Fruit fly (Drosophila melanogaster) whole organism, prepupa: ENCODE data around the gene Nhe2.

Source experiments
- Blimp-1 ChIP-seq: fragments of 200-800 bp; sonication (Bioruptor generic); optimal IDR thresholded peaks from 3 replicates; lab custom pipeline; 2017; ENCODE audit warnings: missing biosample characterization, missing genetic modification characterization, mild to moderate bottlenecking, moderate library complexity, missing genetic modification reagents
- CG10631 ChIP-seq: fragments of 200-800 bp; sonication (Bioruptor generic); optimal IDR thresholded peaks from 2 replicates; lab custom pipeline; 2016; ENCODE audit warnings: missing biosample characterization, missing genetic modification characterization
- CG10669 ChIP-seq: fragments of 200-800 bp; sonication (Bioruptor generic); optimal IDR thresholded peaks from 3 replicates; lab custom pipeline; 2018; ENCODE audit warnings: missing biosample characterization, mild to moderate bottlenecking, missing genetic modification characterization, moderate library complexity
- CG11294 ChIP-seq: fragments of 200-800 bp; sonication (Bioruptor generic); IDR thresholded peaks from 2 replicates; pipeline ENCODE4 v1.3.6; 2022; ENCODE audit warnings: missing biosample characterization, missing genetic modification characterization
- CG11902 ChIP-seq: fragments of 200-800 bp; sonication (Bioruptor generic); optimal IDR thresholded peaks from 3 replicates; lab custom pipeline; 2016; ENCODE audit warnings: missing biosample characterization, missing genetic modification characterization
- CG15336 ChIP-seq: fragments of 200-800 bp; sonication (Bioruptor generic); IDR thresholded peaks from 2 replicates; pipeline ENCODE4 v1.3.6; 2022; ENCODE audit warnings: missing biosample characterization, missing genetic modification characterization
- CG1621 ChIP-seq: fragments of 200-800 bp; sonication (Bioruptor generic); optimal IDR thresholded peaks from 3 replicates; lab custom pipeline; 2018; ENCODE audit warnings: missing biosample characterization, mild to moderate bottlenecking, missing genetic modification characterization
- CG31627 ChIP-seq: fragments of 200-800 bp; sonication (Bioruptor generic); optimal IDR thresholded peaks from 3 replicates; lab custom pipeline; 2016; ENCODE audit warnings: missing biosample characterization, missing genetic modification characterization
- CG32006 ChIP-seq: fragments of 200-800 bp; sonication (Bioruptor generic); optimal IDR thresholded peaks from 3 replicates; lab custom pipeline; 2017; ENCODE audit warnings: missing biosample characterization, mild to moderate bottlenecking, missing genetic modification characterization
- CG34406 ChIP-seq: fragments of 200-800 bp; sonication (Bioruptor generic); optimal IDR thresholded peaks from 3 replicates; lab custom pipeline; 2016; ENCODE audit warnings: missing biosample characterization, missing genetic modification characterization
- CG4318 ChIP-seq: fragments of 200-800 bp; sonication (Bioruptor generic); optimal IDR thresholded peaks from 3 replicates; lab custom pipeline; 2017; ENCODE audit warnings: missing biosample characterization, mild to moderate bottlenecking, missing genetic modification characterization
- CG6163 ChIP-seq: fragments of 200-800 bp; sonication (Bioruptor generic); IDR thresholded peaks from 3 replicates; pipeline ENCODE4 v1.3.6; 2022; ENCODE audit warnings: missing biosample characterization, missing genetic modification characterization
- CG6276 ChIP-seq: fragments of 200-800 bp; sonication (Bioruptor generic); optimal IDR thresholded peaks from 2 replicates; lab custom pipeline; 2017; ENCODE audit warnings: missing biosample characterization, mild to moderate bottlenecking, missing genetic modification characterization
- CG6792 ChIP-seq: fragments of 200-800 bp; sonication (Bioruptor generic); optimal IDR thresholded peaks from 3 replicates; lab custom pipeline; 2016; ENCODE audit warnings: missing biosample characterization, missing genetic modification characterization
- CG6808 ChIP-seq: fragments of 200-800 bp; sonication (Bioruptor generic); optimal IDR thresholded peaks from 3 replicates; lab custom pipeline; 2017; ENCODE audit warnings: missing biosample characterization, missing genetic modification characterization, mild to moderate bottlenecking, moderate library complexity, missing genetic modification reagents
- CG6854 ChIP-seq: fragments of 200-800 bp; sonication (Bioruptor generic); optimal IDR thresholded peaks from 2 replicates; lab custom pipeline; 2017; ENCODE audit warnings: missing biosample characterization, mild to moderate bottlenecking, missing genetic modification characterization
- CG7368 ChIP-seq: fragments of 200-800 bp; sonication (Bioruptor generic); optimal IDR thresholded peaks from 3 replicates; lab custom pipeline; 2016; ENCODE audit warnings: missing biosample characterization, missing genetic modification characterization
- CG8319 ChIP-seq: fragments of 200-800 bp; sonication (Bioruptor generic); optimal IDR thresholded peaks from 3 replicates; lab custom pipeline; 2016; ENCODE audit warnings: missing biosample characterization, missing genetic modification characterization
- CG8632 ChIP-seq: fragments of 200-800 bp; sonication (Bioruptor generic); optimal IDR thresholded peaks from 3 replicates; lab custom pipeline; 2016; ENCODE audit warnings: missing biosample characterization, missing genetic modification characterization
- CG9139 ChIP-seq: fragments of 200-800 bp; sonication (Bioruptor generic); optimal IDR thresholded peaks from 3 replicates; lab custom pipeline; 2017; ENCODE audit warnings: missing biosample characterization, mild to moderate bottlenecking, missing genetic modification characterization
- Eip75B ChIP-seq: fragments of 200-800 bp; sonication (Bioruptor generic); optimal IDR thresholded peaks from 3 replicates; lab custom pipeline; 2016; ENCODE audit warnings: missing biosample characterization, missing genetic modification characterization
- Ets21C ChIP-seq: fragments of 200-800 bp; sonication (Bioruptor generic); optimal IDR thresholded peaks from 3 replicates; lab custom pipeline; 2016; ENCODE audit warnings: missing biosample characterization, missing genetic modification characterization
- Gug ChIP-seq: fragments of 200-800 bp; sonication (Bioruptor generic); IDR thresholded peaks from 2 replicates; pipeline ENCODE4 v1.3.6; 2022; ENCODE audit warnings: missing biosample characterization, missing genetic modification characterization
- Hr38 ChIP-seq: sonication (Bioruptor generic); optimal IDR thresholded peaks from 2 replicates; lab custom pipeline; 2016; ENCODE audit warnings: missing biosample characterization, missing genetic modification characterization
- Hr39 ChIP-seq: fragments of 200-800 bp; sonication (Bioruptor generic); optimal IDR thresholded peaks from 2 replicates; lab custom pipeline; 2016; ENCODE audit warnings: missing biosample characterization, missing genetic modification characterization
- Hr4 ChIP-seq: fragments of 200-800 bp; sonication (Bioruptor generic); optimal IDR thresholded peaks from 3 replicates; lab custom pipeline; 2016; ENCODE audit warnings: missing biosample characterization, missing genetic modification characterization
- Lpt ChIP-seq: fragments of 200-800 bp; sonication (Bioruptor generic); optimal IDR thresholded peaks from 3 replicates; lab custom pipeline; 2016; ENCODE audit warnings: missing biosample characterization, missing genetic modification characterization
- Met ChIP-seq: fragments of 200-800 bp; sonication (Bioruptor generic); optimal IDR thresholded peaks from 3 replicates; lab custom pipeline; 2016; ENCODE audit warnings: missing biosample characterization, missing genetic modification characterization
- OdsH ChIP-seq: fragments of 200-800 bp; sonication (Bioruptor generic); optimal IDR thresholded peaks from 3 replicates; lab custom pipeline; 2016; ENCODE audit warnings: missing biosample characterization, missing genetic modification characterization
- Smox ChIP-seq: fragments of 200-800 bp; sonication (Bioruptor generic); optimal IDR thresholded peaks from 3 replicates; lab custom pipeline; 2016; ENCODE audit warnings: missing biosample characterization, missing genetic modification characterization
- Sox14 ChIP-seq: fragments of 200-800 bp; sonication (Bioruptor generic); optimal IDR thresholded peaks from 3 replicates; lab custom pipeline; 2016; ENCODE audit warnings: missing biosample characterization, missing genetic modification characterization
- Sox15 ChIP-seq: fragments of 200-800 bp; sonication (Bioruptor generic); optimal IDR thresholded peaks from 3 replicates; lab custom pipeline; 2016; ENCODE audit warnings: missing biosample characterization, missing genetic modification characterization
- achi ChIP-seq: fragments of 200-800 bp; sonication (Bioruptor generic); optimal IDR thresholded peaks from 3 replicates; lab custom pipeline; 2016; ENCODE audit warnings: missing biosample characterization, missing genetic modification characterization
- acj6 ChIP-seq: fragments of 200-800 bp; sonication (Bioruptor generic); optimal IDR thresholded peaks from 3 replicates; lab custom pipeline; 2016; ENCODE audit warnings: missing biosample characterization, missing genetic modification characterization
- dsx ChIP-seq: fragments of 200-800 bp; optimal IDR thresholded peaks from 3 replicates; lab custom pipeline; 2019; ENCODE audit warnings: missing biosample characterization, mild to moderate bottlenecking, missing genetic modification characterization, moderate library complexity; ENCODE audit not compliant: poor library complexity, severe bottlenecking
- eg ChIP-seq: fragments of 200-800 bp; sonication (Bioruptor generic); IDR thresholded peaks from 3 replicates; pipeline ENCODE4 v1.3.6; 2022; ENCODE audit warnings: missing biosample characterization, missing genetic modification characterization
- esn ChIP-seq: fragments of 200-800 bp; sonication (Bioruptor generic); optimal IDR thresholded peaks from 2 replicates; lab custom pipeline; 2016; ENCODE audit warnings: missing biosample characterization, mild to moderate bottlenecking, missing genetic modification characterization, moderate library complexity
- fd59A ChIP-seq: fragments of 200-800 bp; sonication (Bioruptor generic); optimal IDR thresholded peaks from 2 replicates; lab custom pipeline; 2017; ENCODE audit warnings: missing biosample characterization, mild to moderate bottlenecking, missing genetic modification characterization, missing genetic modification reagents
- fkh ChIP-seq: fragments of 200-800 bp; sonication (Bioruptor generic); optimal IDR thresholded peaks from 3 replicates; lab custom pipeline; 2017; ENCODE audit warnings: missing biosample characterization, mild to moderate bottlenecking, missing genetic modification characterization, moderate library complexity
- lz ChIP-seq: fragments of 200-800 bp; sonication (Bioruptor generic); optimal IDR thresholded peaks from 3 replicates; lab custom pipeline; 2016; ENCODE audit warnings: missing biosample characterization, missing genetic modification characterization
- pdm3 ChIP-seq: fragments of 200-800 bp; sonication (Bioruptor generic); optimal IDR thresholded peaks from 3 replicates; lab custom pipeline; 2016; ENCODE audit warnings: missing biosample characterization, missing genetic modification characterization
- salr ChIP-seq, 2 experiments: fragments of 200-800 bp; sonication (Bioruptor generic); optimal IDR thresholded peaks; 3 replicates each; lab custom pipeline; 2016 to 2018; ENCODE audit warnings: missing biosample characterization in 2 of 2, missing genetic modification characterization in 2 of 2, mild to moderate bottlenecking in 1 of 2
- spab ChIP-seq: fragments of 200-800 bp; sonication (Bioruptor generic); optimal IDR thresholded peaks from 2 replicates; lab custom pipeline; 2017; ENCODE audit warnings: missing biosample characterization, mild to moderate bottlenecking, missing genetic modification characterization, missing genetic modification reagents
- ss ChIP-seq, 2 experiments: fragments of 200-800 bp; sonication (Bioruptor generic); optimal IDR thresholded peaks; 2 replicates in 1 of 2; 3 replicates in 1 of 2; lab custom pipeline; 2017 to 2018; ENCODE audit warnings: mild to moderate bottlenecking in 2 of 2, missing biosample characterization in 2 of 2, missing genetic modification characterization in 2 of 2, moderate library complexity in 1 of 2
- svp ChIP-seq: fragments of 200-800 bp; sonication (Bioruptor generic); peaks from one replicate; lab custom pipeline; 2016; ENCODE audit warnings: missing biosample characterization, missing genetic modification characterization
- vri ChIP-seq: fragments of 200-800 bp; sonication (Bioruptor generic); optimal IDR thresholded peaks from 3 replicates; lab custom pipeline; 2016; ENCODE audit warnings: missing biosample characterization, mild to moderate bottlenecking, missing genetic modification characterization

Gene Nhe2

dm6 chr2L:21107651-21108489, 3.5 kb downstream of the Nhe2 start (continued):
- TF ChIP-seq Ets21C (GFP tag; lab: Kevin White, UChicago) = no peak
- TF ChIP-seq CG9139 (GFP tag; lab: Kevin White, UChicago) = no peak
- TF ChIP-seq Hr39 (GFP tag; lab: Kevin White, UChicago) = peak; percentile 35
- TF ChIP-seq Met = peak; percentile 44
- peak; percentile 45 for TF ChIP-seq pdm3 (GFP tag; lab: Kevin White, UChicago)
- 0 out of 2 replicates have a peak, but pooled peaks have one; percentile 35 for TF ChIP-seq Gug (GFP tag; lab: Robert Waterston, UW)
- peak; percentile 47 for TF ChIP-seq lz (GFP tag; lab: Kevin White, UChicago)
- TF ChIP-seq CG31627 = peak; percentile 18
- TF ChIP-seq CG4318 (GFP tag; lab: Kevin White, UChicago) = peak; percentile 0
- TF ChIP-seq Hr38 (GFP tag; lab: Kevin White, UChicago) = no peak

- TF ChIP-seq CG1621 (tag; lab: Kevin White, UChicago) = no peak
- peak; percentile 12 for TF ChIP-seq vri (GFP tag; lab: Kevin White, UChicago)
- peak; percentile 33 for TF ChIP-seq CG6808
- no peak for TF ChIP-seq CG8319
- peak; percentile 6 for TF ChIP-seq Sox15
- peak; percentile 53 for TF ChIP-seq Eip75B (GFP tag; lab: Kevin White, UChicago)
- TF ChIP-seq eg (GFP tag; lab: Robert Waterston, UW) = no peak; the same call in 2 of the 3 replicates
- TF ChIP-seq spab = no peak
- TF ChIP-seq Hr39 (GFP tag; lab: Kevin White, UChicago) = peak; percentile 30
- TF ChIP-seq CG31627 = peak; percentile 33
- TF ChIP-seq CG8632 (GFP tag; lab: Kevin White, UChicago) = peak; percentile 6
- TF ChIP-seq Hr4 = peak; percentile 67
- peak; percentile 54 for TF ChIP-seq esn (GFP tag; lab: Kevin White, UChicago)
- peak; percentile 14; the same call in 1 of the 2 replicates for TF ChIP-seq CG11294
- peak; percentile 42 for TF ChIP-seq CG4318 (GFP tag; lab: Kevin White, UChicago)
- peak; percentile 15 for TF ChIP-seq fkh (GFP tag; lab: Kevin White, UChicago)
- peak; percentile 17 for TF ChIP-seq Ets21C (GFP tag; lab: Kevin White, UChicago)
- TF ChIP-seq fd59A (GFP tag; lab: Kevin White, UChicago) = peak; percentile 49
- no peak for TF ChIP-seq CG6163 (GFP tag; lab: Robert Waterston, UW)
- TF ChIP-seq CG6792 (GFP tag; lab: Kevin White, UChicago) = peak; percentile 11
- no peak for TF ChIP-seq dsx (GFP tag; lab: Kevin White, UChicago)
- peak; percentile 34 for TF ChIP-seq Smox (GFP tag; lab: Kevin White, UChicago)
- no peak for TF ChIP-seq CG32006 (GFP tag; lab: Kevin White, UChicago)
- TF ChIP-seq lz (GFP tag; lab: Kevin White, UChicago) = peak; percentile 43
- peak; percentile 49 for TF ChIP-seq acj6 (GFP tag; lab: Kevin White, UChicago)
- no peak for TF ChIP-seq Blimp-1 (GFP tag; lab: Kevin White, UChicago)
- TF ChIP-seq Hr38 (GFP tag; lab: Kevin White, UChicago) = no peak
- TF ChIP-seq svp (GFP tag; lab: Kevin White, UChicago) = peak; percentile 80
- peak; percentile 72 for TF ChIP-seq Sox14 (GFP tag; lab: Kevin White, UChicago)
- no peak for TF ChIP-seq CG15336 (GFP tag; lab: Robert Waterston, UW)
- TF ChIP-seq CG6854 (GFP tag; lab: Kevin White, UChicago) = no peak
- TF ChIP-seq ss (GFP tag; optimal IDR thresholded peaks at IDR 0.05; lab: Kevin White, UChicago) = no peak
- peak; percentile 57 for TF ChIP-seq OdsH (GFP tag; lab: Kevin White, UChicago)
- TF ChIP-seq CG6276 (GFP tag; lab: Kevin White, UChicago) = peak; percentile 40
- TF ChIP-seq CG34406 (GFP tag; lab: Kevin White, UChicago) = peak; percentile 37
- TF ChIP-seq CG11902 (GFP tag; lab: Kevin White, UChicago) = no peak
- no peak for TF ChIP-seq Lpt (GFP tag; lab: Kevin White, UChicago)
- TF ChIP-seq CG10631 = peak; percentile 29
- TF ChIP-seq CG10669 (GFP tag; lab: Kevin White, UChicago) = peak; percentile 19
- TF ChIP-seq CG7368 (GFP tag; lab: Kevin White, UChicago) = no peak
- TF ChIP-seq Met = peak; percentile 45
- TF ChIP-seq pdm3 (GFP tag; lab: Kevin White, UChicago) = peak; percentile 49
- peak in 1 of 2 experiments; percentile 18 for TF ChIP-seq salr (GFP tag; optimal IDR thresholded peaks at IDR 0.05; lab: Kevin White, UChicago)
- peak; percentile 37 for TF ChIP-seq achi
These were observed 4.5 kb downstream of the Nhe2 start for dm6 chr2L:21108759-21109282.
